Worm (Caenorhabditis elegans) whole organism, dauer: ENCODE data around the gene lys-5.

ENCODE experiments used
- unc-62 ChIP-seq: sonication (generic microtip); optimal IDR thresholded peaks from 2 replicates; lab custom pipeline; 2017; ENCODE audit warnings: missing biosample characterization, missing genetic modification reagents, missing genetic modification characterization

lys-5 gene

DNA sequence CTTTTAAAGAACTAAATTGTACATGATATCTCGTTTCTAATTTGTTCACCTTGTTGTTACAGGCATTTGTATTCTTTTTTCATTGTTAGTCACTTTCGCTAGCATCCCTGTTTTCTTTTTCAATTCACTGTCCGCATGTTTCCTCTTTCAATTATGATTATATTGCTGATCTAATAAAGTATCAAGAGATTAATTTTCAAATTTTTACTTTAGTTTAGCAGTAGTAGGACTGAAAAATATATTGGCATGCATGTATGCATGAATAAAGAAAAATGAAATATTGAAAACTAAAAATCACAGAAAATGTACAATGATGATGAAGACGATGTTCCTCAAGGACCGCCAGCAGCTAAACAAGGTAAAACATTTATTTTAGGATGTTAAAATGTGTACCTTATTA, 12.6 kb upstream of the lys-5 start, which contains the start of gene rbm-17:
TSS of gene rbm-17 (plus strand) at position 301 of the 400 bp plus-strand sequence.
- no peak for TF ChIP-seq unc-62 (GFP tag; lab: Kevin White, UChicago)

DNA sequence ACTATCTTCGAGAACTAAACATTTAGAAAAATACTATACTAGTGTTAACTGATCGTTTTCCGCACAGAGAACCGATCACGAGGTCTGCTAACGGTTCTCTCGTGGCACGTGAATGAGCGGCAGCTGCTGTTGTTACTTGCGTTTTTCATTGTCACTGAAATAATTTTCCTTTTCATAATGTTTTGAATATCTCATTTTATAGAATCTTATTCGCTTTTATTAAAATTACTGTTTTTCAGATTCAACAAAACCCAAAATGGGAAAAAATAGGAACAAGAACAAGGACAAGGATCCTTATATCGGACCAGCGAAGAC, 11.0 kb upstream of the lys-5 start, which contains the start of gene F58B3.6:
TSS of gene F58B3.6 (plus strand) at position 240 of the 315 bp plus-strand sequence.
- TF ChIP-seq unc-62 (GFP tag; lab: Kevin White, UChicago), result no peak

DNA sequence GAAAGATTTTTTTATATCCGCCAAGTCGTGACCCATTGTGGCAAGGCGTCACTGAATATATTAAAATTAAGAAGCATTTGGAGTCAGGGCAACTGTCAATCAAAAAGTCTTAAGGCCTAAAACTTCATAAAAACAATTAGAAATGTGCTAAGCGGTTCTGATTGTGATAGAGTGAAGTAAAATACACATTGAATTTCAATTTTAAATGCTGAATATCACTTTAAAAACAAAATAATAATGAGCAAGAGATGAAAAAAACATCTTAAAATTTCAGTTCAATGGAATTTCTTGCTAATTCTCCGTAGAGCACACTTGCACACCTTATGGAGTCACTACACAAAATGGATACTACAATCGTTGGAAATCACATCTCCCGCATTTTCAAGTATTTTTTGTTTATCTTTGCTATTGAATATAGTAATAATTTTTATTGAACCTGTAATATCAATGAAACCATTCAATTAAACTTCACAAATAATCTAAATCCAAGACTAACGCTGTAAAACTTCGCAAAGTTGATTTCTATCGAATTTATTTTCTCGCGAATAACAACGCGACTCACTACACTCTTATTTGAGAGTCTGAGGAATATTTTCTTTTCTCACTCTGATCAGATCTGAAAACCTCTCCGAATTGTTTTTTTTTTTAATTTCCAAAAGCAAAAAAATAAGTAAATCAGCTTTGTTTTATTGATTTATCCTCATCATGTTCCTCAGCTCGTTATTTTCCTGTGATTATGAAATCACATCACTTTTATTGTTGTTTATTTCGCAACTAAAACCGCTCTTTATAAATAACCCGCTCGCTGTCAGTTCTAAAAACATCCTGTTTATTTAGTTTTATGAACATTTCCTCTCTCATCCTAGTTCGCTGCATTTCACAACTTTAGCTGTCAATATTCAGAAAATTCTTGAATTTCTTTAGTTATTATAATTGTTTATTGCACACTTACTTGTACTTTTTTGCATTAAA, 10.3 kb upstream of the lys-5 start, which contains the start of gene mars-1:
TSS of gene mars-1 (minus strand) at position 51 of the 972 bp plus-strand sequence.
- TF ChIP-seq unc-62 (GFP tag; lab: Kevin White, UChicago), result no peak

DNA sequence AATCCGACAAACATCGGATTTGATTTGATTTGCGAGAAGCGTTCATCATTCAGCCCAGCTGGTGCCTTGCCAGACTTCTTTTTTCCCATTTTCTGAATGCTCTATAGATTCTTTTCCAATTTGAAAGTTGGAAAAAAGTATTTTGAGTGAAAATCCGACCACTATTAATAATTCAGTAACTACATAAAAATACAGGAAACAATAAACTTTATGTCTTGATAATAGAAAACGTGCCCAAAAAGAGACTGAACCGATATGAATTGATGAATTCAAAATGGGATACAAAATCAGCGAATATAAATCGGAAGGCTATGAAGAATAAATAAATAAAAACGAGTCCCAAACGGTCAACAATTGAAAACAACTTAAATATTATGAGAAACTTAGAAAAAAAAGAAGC, 6.4 kb upstream of the lys-5 start, which contains the start of gene F58B3.4:
TSS of gene F58B3.4 (minus strand) at position 101 of the 400 bp plus-strand sequence.
- TF ChIP-seq unc-62 (GFP tag; lab: Kevin White, UChicago), result no peak

DNA sequence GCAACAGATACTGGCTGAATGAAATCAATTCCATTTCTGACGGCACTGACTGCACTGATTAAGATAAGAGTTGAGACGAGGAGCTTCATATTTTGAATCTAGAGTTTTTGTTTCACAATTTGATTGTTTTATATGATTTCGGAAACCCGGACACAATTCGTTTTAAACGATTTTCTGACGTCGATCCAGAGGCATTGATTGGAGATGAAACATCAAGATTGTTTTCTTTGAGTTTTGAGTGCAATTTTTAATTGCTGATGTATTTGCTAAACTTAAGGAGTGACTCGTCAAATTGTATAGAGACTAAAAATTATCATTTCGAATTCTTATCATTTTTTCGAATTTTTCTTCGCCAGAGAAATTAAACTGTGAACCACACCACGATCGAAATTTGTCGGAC, 2.5 kb upstream of the lys-5 start, which contains the start of gene lys-6:
TSS of gene lys-6 (minus strand) at position 101 of the 400 bp plus-strand sequence.
- TF ChIP-seq unc-62 (GFP tag; lab: Kevin White, UChicago), result no peak

DNA sequence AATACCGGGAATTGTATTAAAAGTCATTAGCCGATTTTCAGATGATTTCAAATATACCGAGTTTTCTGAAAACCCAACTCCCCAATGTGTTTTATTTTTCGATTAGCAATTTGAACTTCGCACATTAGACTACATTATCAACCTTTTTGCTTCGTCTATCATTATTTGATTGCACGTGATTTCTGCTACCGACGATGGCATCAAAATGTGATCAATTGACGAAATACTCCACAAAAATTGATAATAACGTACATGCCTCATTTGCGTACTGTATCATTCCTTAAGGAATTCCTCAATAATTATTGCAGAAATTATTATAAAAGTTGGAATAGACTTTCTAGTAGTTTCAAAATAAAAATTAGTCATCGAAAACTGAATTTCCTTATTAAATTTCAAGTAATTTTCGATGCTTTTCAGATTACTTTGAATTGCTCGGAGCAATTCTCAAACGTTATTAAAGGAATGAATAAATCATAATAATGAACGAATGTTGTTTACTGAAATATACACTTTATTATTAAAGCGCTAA, 1.6 kb downstream of the lys-5 start:
- TF ChIP-seq unc-62 (GFP tag; lab: Kevin White, UChicago), result no peak

DNA sequence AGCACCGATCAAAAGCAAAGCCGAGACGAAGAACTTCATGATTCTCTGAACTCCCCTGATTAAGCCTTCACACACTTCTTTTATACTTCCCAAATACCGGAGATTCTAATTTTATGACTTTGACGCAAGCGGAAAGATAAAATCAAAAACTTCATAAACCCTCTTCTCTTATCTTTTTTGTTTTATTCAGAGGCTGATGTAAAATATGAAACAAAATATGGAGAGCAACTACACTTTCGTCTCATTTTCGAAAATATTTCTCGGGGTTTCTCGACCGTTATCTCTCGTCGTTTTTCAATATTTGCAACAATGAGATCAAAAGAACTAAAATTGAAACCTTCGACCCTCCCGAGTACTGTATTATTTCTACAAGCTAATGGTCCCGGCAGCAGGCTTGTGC, 2.3 kb downstream of the lys-5 start, which contains the start of gene lys-4:
TSS of gene lys-4 (minus strand) at position 115 of the 400 bp plus-strand sequence.
- no peak for TF ChIP-seq unc-62 (GFP tag; lab: Kevin White, UChicago)

DNA sequence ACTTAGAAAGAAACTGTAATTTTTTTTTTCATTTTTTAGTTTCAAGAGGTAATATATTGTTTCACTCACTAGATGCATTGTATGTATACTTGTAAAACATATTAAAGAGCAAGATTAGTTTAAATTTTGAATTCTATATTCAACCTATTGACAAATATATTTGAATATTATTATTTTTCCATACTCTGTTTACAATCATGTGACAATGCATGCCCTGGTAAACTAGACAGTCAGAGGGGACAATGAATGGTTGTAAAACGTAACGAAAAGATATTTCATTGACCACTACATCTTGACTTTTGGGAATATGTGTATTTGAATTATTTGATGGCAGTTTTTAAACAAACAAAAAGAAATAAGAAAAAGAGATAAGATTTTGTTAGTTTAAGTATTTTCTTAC, 3.0 kb downstream of the lys-5 start:
- no peak for TF ChIP-seq unc-62 (GFP tag; lab: Kevin White, UChicago)

DNA sequence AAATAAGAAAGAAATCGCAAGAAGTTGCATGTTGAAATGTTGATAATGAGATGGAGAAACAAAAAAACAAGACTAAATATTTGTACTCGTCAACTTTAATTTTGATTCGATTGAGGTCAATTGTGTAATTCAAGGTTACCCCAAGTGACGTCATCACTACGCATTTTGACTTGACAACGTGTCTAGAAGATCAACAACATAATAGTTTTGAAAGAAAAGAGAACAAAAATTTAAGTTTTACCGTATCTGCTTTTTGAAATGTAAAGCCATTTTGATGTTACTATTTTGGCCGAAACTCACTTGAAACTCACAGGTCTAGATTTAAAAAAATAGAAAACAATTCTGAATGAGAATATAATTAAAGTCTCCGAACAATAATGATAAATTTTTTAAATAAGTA, 4.5 kb downstream of the lys-5 start, which contains the start of gene dsl-5:
TSS of gene dsl-5 (minus strand) at position 101 of the 400 bp plus-strand sequence.
- TF ChIP-seq unc-62 (GFP tag; lab: Kevin White, UChicago), result no peak

DNA sequence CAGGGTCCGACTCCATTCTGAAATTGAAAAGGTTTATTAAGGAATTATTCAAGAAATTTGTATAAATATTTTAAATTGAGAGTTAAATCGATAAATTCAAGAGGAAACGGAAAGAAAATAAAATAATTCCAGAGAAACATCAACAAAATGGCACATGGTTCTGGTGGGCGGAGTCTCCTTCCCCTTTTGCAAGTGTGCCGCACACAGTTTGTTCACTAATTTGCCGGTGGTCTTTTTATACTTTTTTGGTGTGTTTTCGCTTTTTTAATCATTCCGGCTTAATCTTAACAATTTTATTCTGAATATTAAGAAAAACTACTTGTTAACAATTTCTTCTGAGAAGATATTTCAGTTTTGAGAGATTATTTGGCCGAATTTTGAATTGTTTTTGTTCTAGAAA, 20.5 kb downstream of the lys-5 start, which contains the start of the genes ragc-1 and Y24F12A.1:
TSS of gene ragc-1 (minus strand) at position 25 of the 400 bp plus-strand sequence.
TSS of gene Y24F12A.1 (plus strand) at position 346 of the 400 bp plus-strand sequence.
- no peak for TF ChIP-seq unc-62 (GFP tag; lab: Kevin White, UChicago)

DNA sequence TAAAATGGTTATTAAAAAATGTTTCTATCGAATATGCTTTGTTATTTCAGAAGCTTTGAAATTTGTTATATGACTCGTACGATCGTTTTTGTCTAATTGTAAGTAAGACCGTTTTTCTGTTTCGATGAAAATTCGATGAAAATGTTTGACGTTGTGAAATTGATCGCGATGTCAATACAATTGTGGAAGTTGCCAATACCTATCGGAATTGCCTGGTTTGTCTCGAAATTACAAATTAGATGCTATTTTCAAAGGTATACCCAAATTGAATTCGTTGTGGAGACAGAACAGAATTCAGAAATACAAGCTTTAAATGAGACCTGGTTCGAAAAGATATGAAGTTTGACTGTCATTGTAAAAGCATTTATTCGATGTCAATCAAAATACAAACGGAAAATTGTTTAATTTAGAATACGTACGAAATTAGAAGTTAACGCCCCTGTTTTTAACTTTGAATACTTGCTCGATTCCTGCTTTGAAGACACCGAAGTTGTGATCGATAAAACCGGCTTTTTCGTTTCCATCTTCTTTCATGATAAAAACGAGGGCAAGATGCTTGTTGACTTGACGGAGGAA, 22.0 kb downstream of the lys-5 start:
- TF ChIP-seq unc-62 (GFP tag; lab: Kevin White, UChicago), result no peak

DNA sequence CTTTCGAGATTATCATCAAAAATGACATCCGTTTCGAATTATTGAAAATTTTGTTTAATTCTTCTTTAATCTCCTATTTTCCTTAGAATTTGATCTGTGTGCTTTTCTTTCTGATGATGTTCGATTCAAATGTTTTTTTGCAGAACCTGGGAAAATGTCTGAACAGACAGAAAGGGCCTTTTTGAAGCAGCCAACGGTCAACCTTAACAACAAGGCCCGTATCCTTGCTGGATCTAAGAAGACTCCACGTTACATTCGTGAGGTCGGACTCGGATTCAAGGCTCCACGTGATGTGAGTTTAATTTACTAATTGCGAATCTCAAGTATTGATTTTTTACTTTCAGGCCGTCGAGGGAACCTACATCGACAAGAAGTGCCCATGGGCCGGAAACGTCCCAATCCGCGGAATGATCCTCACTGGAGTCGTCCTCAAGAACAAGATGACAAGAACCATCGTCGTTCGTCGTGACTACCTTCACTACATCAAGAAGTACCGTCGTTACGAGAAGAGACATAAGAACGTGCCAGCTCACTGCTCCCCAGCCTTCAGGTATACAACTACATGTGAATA, 22.8 kb downstream of the lys-5 start, which contains the start of gene rps-11:
TSS of gene rps-11 (plus strand) at position 144 of the 571 bp plus-strand sequence.
- TF ChIP-seq unc-62 (GFP tag; lab: Kevin White, UChicago), result no peak

DNA sequence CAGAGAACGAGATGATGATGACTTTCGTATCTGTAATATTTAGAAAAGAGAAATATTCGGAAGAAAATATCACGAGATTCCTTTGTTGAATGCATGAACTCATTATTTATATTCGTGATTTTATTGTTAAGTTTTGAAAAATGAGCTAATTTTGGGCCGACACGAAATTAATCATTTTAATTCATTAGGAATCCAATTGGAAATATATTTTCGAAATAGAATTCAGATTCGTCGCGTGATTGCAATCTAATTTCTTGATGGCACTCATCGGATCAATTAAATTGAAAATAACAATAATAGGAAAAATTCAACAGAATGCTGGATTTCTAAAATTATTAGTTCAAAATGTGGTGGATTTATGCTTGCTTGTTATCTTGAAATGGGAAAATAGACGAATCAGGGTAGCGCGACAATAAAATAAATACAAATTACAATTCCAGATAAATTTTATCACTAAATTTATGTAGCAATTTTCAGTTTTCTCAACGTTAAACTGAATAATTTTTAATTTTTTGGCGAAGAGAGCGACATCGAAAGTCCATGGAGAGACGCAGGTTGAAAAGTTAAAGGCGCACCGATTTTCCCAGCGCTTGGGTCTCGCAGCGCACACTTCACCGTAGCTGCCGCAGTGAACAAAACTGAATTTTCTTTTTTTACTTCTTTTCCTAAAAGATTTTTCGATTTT, 23.5 kb downstream of the lys-5 start:
- TF ChIP-seq unc-62 (GFP tag; lab: Kevin White, UChicago), result no peak

DNA sequence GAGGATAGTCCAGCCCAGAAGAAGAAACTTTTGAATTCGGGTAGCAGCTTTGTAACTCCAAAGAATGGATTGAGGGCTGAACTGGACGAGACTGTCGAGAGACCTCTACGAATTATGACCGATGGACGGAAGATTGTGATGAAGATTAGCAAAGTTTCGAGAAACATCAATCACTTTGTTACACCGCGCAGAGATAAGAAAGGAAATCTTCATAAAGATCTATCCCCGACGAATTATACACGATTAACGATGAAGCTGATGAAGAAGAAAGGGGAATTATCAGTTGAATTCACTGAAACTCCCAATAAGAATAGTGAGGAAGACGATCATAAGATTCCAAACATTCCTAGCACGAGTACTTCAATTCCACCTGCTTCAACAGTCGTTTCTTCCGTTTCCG, 25.7 kb downstream of the lys-5 start:
- TF ChIP-seq unc-62 (GFP tag; lab: Kevin White, UChicago), result no peak

DNA sequence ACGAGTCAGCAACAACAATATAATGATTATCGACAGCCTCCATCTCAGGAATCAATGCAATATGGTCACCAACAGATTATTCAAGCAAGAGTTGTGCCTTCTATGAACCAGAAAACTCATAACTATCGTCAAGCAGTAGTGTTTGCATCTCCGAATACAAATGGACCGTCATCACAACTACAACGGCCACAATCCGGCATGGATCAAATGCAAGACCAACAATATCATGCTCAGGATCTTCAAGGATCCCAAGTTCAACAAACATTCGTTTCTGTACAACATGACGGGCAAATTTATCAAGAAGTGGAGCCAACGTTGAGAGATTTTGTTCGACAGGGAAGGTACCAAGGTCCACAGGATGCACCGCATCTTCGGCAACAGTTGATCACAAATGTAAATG, 28.3 kb downstream of the lys-5 start:
- TF ChIP-seq unc-62 (GFP tag; lab: Kevin White, UChicago), result no peak
